Worm (Caenorhabditis elegans) whole organism, mixed stage, embryonic: Measurements from ENCODE around the gene F48E3.2.
A peak's percentile ranks its signal among the peaks of the same experiment; 100 is the strongest.

Source experiments
- bed-3 ChIP-seq: fragments of 200-800 bp; sonication (Bioruptor generic); optimal IDR thresholded peaks from 3 replicates; lab custom pipeline; 2018; ENCODE audit warnings: mild to moderate bottlenecking, missing genetic modification characterization, moderate library complexity, missing compliant biosample characterization
- blmp-1 ChIP-seq: fragments of 150-350 bp; optimal IDR thresholded peaks from 2 replicates; lab custom pipeline; 2014; ENCODE audit warnings: missing biosample characterization, missing genetic modification characterization
- ceh-39 ChIP-seq: fragments of 150-350 bp; optimal IDR thresholded peaks from 2 replicates; lab custom pipeline; 2014; ENCODE audit warnings: missing biosample characterization, missing genetic modification characterization
- ceh-43 ChIP-seq: fragments of 200-800 bp; sonication (Bioruptor generic); optimal IDR thresholded peaks from 2 replicates; lab custom pipeline; 2018; ENCODE audit warnings: mild to moderate bottlenecking, missing genetic modification characterization, moderate library complexity, missing compliant biosample characterization
- ceh-83 ChIP-seq: fragments of 200-800 bp; sonication (Bioruptor generic); optimal IDR thresholded peaks from 2 replicates; lab custom pipeline; 2018; ENCODE audit warnings: mild to moderate bottlenecking, missing genetic modification characterization, missing compliant biosample characterization
- ces-1 ChIP-seq: fragments of 150-350 bp; optimal IDR thresholded peaks from 2 replicates; lab custom pipeline; 2014; ENCODE audit warnings: missing biosample characterization, missing genetic modification reagents, missing genetic modification characterization
- cnd-1 ChIP-seq: fragments of 200-800 bp; sonication (Bioruptor generic); optimal IDR thresholded peaks from 2 replicates; lab custom pipeline; 2018; ENCODE audit warnings: mild to moderate bottlenecking, missing genetic modification characterization, missing compliant biosample characterization
- drap-1 ChIP-seq: fragments of 200-800 bp; sonication (Bioruptor generic); optimal IDR thresholded peaks from 3 replicates; lab custom pipeline; 2018; ENCODE audit warnings: mild to moderate bottlenecking, missing genetic modification characterization, missing compliant biosample characterization
- elt-1 ChIP-seq: sonication (generic microtip); optimal IDR thresholded peaks from 2 replicates; lab custom pipeline; 2017; ENCODE audit warnings: missing genetic modification characterization, mild to moderate bottlenecking, missing compliant biosample characterization, antibody characterized with exemption, moderate library complexity, borderline replicate concordance; ENCODE audit not compliant: insufficient read depth
- elt-3 ChIP-seq: fragments of 150-350 bp; optimal IDR thresholded peaks from 2 replicates; lab custom pipeline; 2014; ENCODE audit warnings: missing biosample characterization, missing genetic modification characterization
- flh-1 ChIP-seq: fragments of 200-800 bp; sonication (Bioruptor generic); optimal IDR thresholded peaks from 2 replicates; lab custom pipeline; 2018; ENCODE audit warnings: mild to moderate bottlenecking, missing genetic modification characterization, moderate library complexity, missing compliant biosample characterization
- ham-2 ChIP-seq: fragments of 200-800 bp; sonication (Bioruptor generic); optimal IDR thresholded peaks from 2 replicates; lab custom pipeline; 2018; ENCODE audit warnings: mild to moderate bottlenecking, missing genetic modification characterization, missing compliant biosample characterization
- hlh-1 ChIP-seq: fragments of 150-350 bp; optimal IDR thresholded peaks from 2 replicates; lab custom pipeline; 2014; ENCODE audit warnings: missing biosample characterization, missing genetic modification reagents, missing genetic modification characterization
- lin-13 ChIP-seq: fragments of 150-350 bp; optimal IDR thresholded peaks from 2 replicates; lab custom pipeline; 2014; ENCODE audit warnings: missing biosample characterization, missing genetic modification characterization
- lin-32 ChIP-seq: fragments of 200-800 bp; sonication (Bioruptor generic); optimal IDR thresholded peaks from 2 replicates; lab custom pipeline; 2018; ENCODE audit warnings: mild to moderate bottlenecking, missing genetic modification characterization, missing compliant biosample characterization
- mep-1 ChIP-seq: fragments of 150-350 bp; optimal IDR thresholded peaks from 2 replicates; lab custom pipeline; 2017; ENCODE audit warnings: missing biosample characterization, missing genetic modification reagents, missing genetic modification characterization, inconsistent platforms
- mls-2 ChIP-seq: sonication (generic microtip); optimal IDR thresholded peaks from 2 replicates; lab custom pipeline; 2016; ENCODE audit warnings: mild to moderate bottlenecking, missing genetic modification characterization, moderate library complexity, missing compliant biosample characterization
- nhr-12 ChIP-seq: fragments of 150-350 bp; optimal IDR thresholded peaks from 2 replicates; lab custom pipeline; 2014; ENCODE audit warnings: missing biosample characterization, missing genetic modification characterization
- nhr-237 ChIP-seq: fragments of 150-350 bp; optimal IDR thresholded peaks from 2 replicates; lab custom pipeline; 2014; ENCODE audit warnings: missing biosample characterization, missing genetic modification characterization
- nhr-28 ChIP-seq: fragments of 150-350 bp; optimal IDR thresholded peaks from 2 replicates; lab custom pipeline; 2014; ENCODE audit warnings: missing biosample characterization, missing genetic modification characterization
- nhr-76 ChIP-seq: sonication (generic microtip); optimal IDR thresholded peaks from 2 replicates; lab custom pipeline; 2017; ENCODE audit warnings: missing biosample characterization, missing genetic modification characterization
- pha-4 ChIP-seq: fragments of 150-350 bp; optimal IDR thresholded peaks from 2 replicates; lab custom pipeline; 2018; ENCODE audit warnings: missing biosample characterization, missing genetic modification reagents, missing genetic modification characterization
- snpc-4 ChIP-seq: fragments of 150-350 bp; optimal IDR thresholded peaks from 2 replicates; lab custom pipeline; 2014; ENCODE audit warnings: missing biosample characterization, missing genetic modification characterization
- tbx-8 ChIP-seq: fragments of 200-800 bp; sonication (Bioruptor generic); optimal IDR thresholded peaks from 2 replicates; lab custom pipeline; 2018; ENCODE audit warnings: mild to moderate bottlenecking, missing genetic modification characterization, moderate library complexity, missing compliant biosample characterization
- unc-120 ChIP-seq: sonication (generic microtip); optimal IDR thresholded peaks from 2 replicates; lab custom pipeline; 2017; ENCODE audit warnings: missing genetic modification characterization, missing compliant biosample characterization; ENCODE audit not compliant: poor library complexity, severe bottlenecking
- unc-62 ChIP-seq: fragments of 150-350 bp; optimal IDR thresholded peaks from 2 replicates; lab custom pipeline; 2014; ENCODE audit warnings: missing biosample characterization, missing genetic modification reagents, missing genetic modification characterization
- zip-8 ChIP-seq: fragments of 150-350 bp; optimal IDR thresholded peaks from 2 replicates; lab custom pipeline; 2014; ENCODE audit warnings: missing biosample characterization, missing genetic modification characterization
- ztf-11 ChIP-seq: fragments of 150-350 bp; optimal IDR thresholded peaks from 2 replicates; lab custom pipeline; 2014; ENCODE audit warnings: missing biosample characterization, missing genetic modification characterization

Gene F48E3.2

ce11 chrX:7493020-7493419 is at the start of gene F48E3.2:
Gene F48E3.2 (minus strand): TSS chrX:7493120.
- TF ChIP-seq snpc-4 (tag; lab: Kevin White, UChicago) (no peak), cnd-1 (tag; lab: Kevin White, UChicago) (no peak), lin-32 (GFP tag; lab: Kevin White, UChicago) (no peak), unc-62 (no peak), tbx-8 (GFP tag; lab: Kevin White, UChicago) (no peak), lin-13 (tag; lab: Kevin White, UChicago) (no peak), nhr-28 (no peak), ztf-11 (tag; lab: Kevin White, UChicago) (no peak), blmp-1 (tag; lab: Kevin White, UChicago) (no peak), ces-1 (GFP tag; lab: Kevin White, UChicago) (no peak), pha-4 (no peak)
- TF ChIP-seq, all 35 proteins: peak for 0

ce11 chrX:7541078-7541477 is 48.2 kb upstream of the F48E3.2 start:
- TF ChIP-seq ces-1 (GFP tag; lab: Kevin White, UChicago) (no peak), tbx-8 (GFP tag; lab: Kevin White, UChicago) (no peak), ceh-39 (no peak), flh-1 (GFP tag; lab: Kevin White, UChicago) (no peak), bed-3 (no peak), ceh-43 (GFP tag; lab: Kevin White, UChicago) (no peak)

ce11 chrX:7540033-7540432 is 47.1 kb upstream of the F48E3.2 start, which contains the start of gene glb-16:
Gene glb-16 (minus strand): TSS chrX:7540133.
- TF ChIP-seq ham-2 (GFP tag; lab: Kevin White, UChicago) (no peak), nhr-76 (no peak), nhr-237 (tag; lab: Kevin White, UChicago) (no peak), unc-120 (tag; lab: Kevin White, UChicago) (no peak)

ce11 chrX:7537742-7538268 is 44.9 kb upstream of the F48E3.2 start, which contains the start of gene dpy-7:
Gene dpy-7 (minus strand): TSS chrX:7537792.
- TF ChIP-seq unc-120 (tag; lab: Kevin White, UChicago) (no peak), ham-2 (GFP tag; lab: Kevin White, UChicago) (peak; percentile 18), elt-1 (tag; lab: Kevin White, UChicago) (peak; percentile 86), bed-3 (no peak)

ce11 chrX:7536869-7537268 is 43.9 kb upstream of the F48E3.2 start:
- TF ChIP-seq tbx-8 (GFP tag; lab: Kevin White, UChicago) (no peak), blmp-1 (tag; lab: Kevin White, UChicago) (no peak), flh-1 (GFP tag; lab: Kevin White, UChicago) (no peak), elt-3 (tag; lab: Kevin White, UChicago) (no peak), drap-1 (GFP tag; lab: Kevin White, UChicago) (no peak), zip-8 (tag; lab: Kevin White, UChicago) (no peak), mep-1 (tag; lab: Kevin White, UChicago) (no peak), elt-1 (tag; lab: Kevin White, UChicago) (no peak), lin-32 (GFP tag; lab: Kevin White, UChicago) (no peak), ceh-83 (no peak), ces-1 (GFP tag; lab: Kevin White, UChicago) (no peak), nhr-12 (tag; lab: Kevin White, UChicago) (no peak), nhr-28 (no peak), cnd-1 (tag; lab: Kevin White, UChicago) (no peak)
- TF ChIP-seq, all 35 proteins: peak for 0

ce11 chrX:7534454-7534853 is 41.5 kb upstream of the F48E3.2 start:
- TF ChIP-seq hlh-1 (tag; lab: Kevin White, UChicago) (no peak), lin-32 (GFP tag; lab: Kevin White, UChicago) (peak; percentile 15), mls-2 (peak; percentile 26)
- TF ChIP-seq, all 35 proteins: peak for 2
